Fruit fly (Drosophila melanogaster) whole organism, embryonic: Measurements from ENCODE around the gene Gen.

Source experiments
- CG17385 ChIP-seq: fragments of 200-800 bp; sonication (Bioruptor generic); optimal IDR thresholded peaks from 3 replicates; lab custom pipeline; 2018; ENCODE audit warnings: missing biosample characterization, mild to moderate bottlenecking, missing genetic modification characterization
- CG31224 ChIP-seq: fragments of 200-800 bp; sonication (Bioruptor generic); IDR thresholded peaks from 2 replicates; pipeline ENCODE4 v1.3.6; 2022; ENCODE audit warnings: missing biosample characterization, missing genetic modification characterization
- Usf ChIP-seq: fragments of 200-800 bp; sonication (Bioruptor generic); optimal IDR thresholded peaks from 2 replicates; lab custom pipeline; 2017; ENCODE audit warnings: missing genotype, missing biosample characterization, missing genetic modification characterization
- h ChIP-seq: fragments of >200 bp; optimal IDR thresholded peaks from 2 replicates; lab custom pipeline; 2017
- tup ChIP-seq: fragments of 200-800 bp; sonication (Bioruptor generic); optimal IDR thresholded peaks from 2 replicates; lab custom pipeline; 2016; ENCODE audit warnings: missing biosample characterization, mild to moderate bottlenecking, missing genetic modification characterization, moderate library complexity
- zf30C ChIP-seq: fragments of 200-800 bp; sonication (Bioruptor generic); optimal IDR thresholded peaks from 3 replicates; lab custom pipeline; 2018; ENCODE audit warnings: missing biosample characterization, mild to moderate bottlenecking, missing genetic modification characterization

DNA sequence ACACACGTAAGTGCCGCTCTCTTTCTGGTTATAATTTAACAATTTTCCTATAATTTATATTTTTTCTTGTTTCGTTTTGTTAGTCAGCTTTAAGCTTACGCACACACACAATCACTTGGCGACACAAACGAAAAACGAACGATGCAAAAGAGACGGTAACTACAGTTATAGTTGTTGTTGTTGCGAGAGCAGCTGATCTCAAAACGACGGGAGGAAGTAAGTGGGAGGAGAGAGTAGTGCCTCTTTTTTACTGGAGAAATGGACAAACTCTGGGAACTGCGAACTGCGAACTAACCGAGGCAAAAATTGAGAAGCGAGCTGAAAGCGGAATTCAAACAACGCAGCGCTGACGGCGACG is 32.3 kb upstream of the Gen start:
- no peak for TF ChIP-seq CG31224
- TF ChIP-seq CG17385 = no peak
- TF ChIP-seq tup (GFP tag; lab: Kevin White, UChicago) = no peak
- TF ChIP-seq Usf (GFP tag; lab: Kevin White, UChicago) = no peak
- no peak for TF ChIP-seq zf30C (GFP tag; lab: Kevin White, UChicago)
- no peak for TF ChIP-seq h
